Fruit fly (Drosophila melanogaster) whole organism, embryonic: ENCODE measurements around the gene CG8944.
A peak's percentile ranks its signal among the peaks of the same experiment; 100 is the strongest.

Experiments
- Asciz ChIP-seq: fragments of 200-800 bp; sonication (Bioruptor generic); optimal IDR thresholded peaks from 2 replicates; lab custom pipeline; 2017; ENCODE audit warnings: missing biosample characterization, mild to moderate bottlenecking, missing genetic modification characterization, missing genetic modification reagents
- Bgb ChIP-seq: fragments of 200-800 bp; sonication (Bioruptor generic); IDR thresholded peaks from 2 replicates; pipeline ENCODE4 v1.3.6; 2022; ENCODE audit warnings: missing biosample characterization, missing genetic modification characterization; ENCODE audit not compliant: partially characterized antibody
- Bteb2 ChIP-seq: fragments of 200-800 bp; sonication (Bioruptor generic); optimal IDR thresholded peaks from 2 replicates; lab custom pipeline; 2016; ENCODE audit warnings: missing biosample characterization, missing genetic modification characterization
- CG10267 ChIP-seq: fragments of 200-800 bp; sonication (Bioruptor generic); optimal IDR thresholded peaks from 2 replicates; lab custom pipeline; 2018; ENCODE audit warnings: missing biosample characterization, mild to moderate bottlenecking, missing genetic modification characterization, moderate library complexity
- CG10321 ChIP-seq: fragments of 200-800 bp; sonication (Bioruptor generic); IDR thresholded peaks from 2 replicates; pipeline ENCODE4 v1.3.6; 2022; ENCODE audit warnings: missing biosample characterization, missing genetic modification characterization
- CG11695 ChIP-seq: fragments of 200-800 bp; sonication (Bioruptor generic); IDR thresholded peaks from 3 replicates; pipeline ENCODE4 v1.3.6; 2022; ENCODE audit warnings: missing biosample characterization, missing genetic modification characterization
- CG12236 ChIP-seq: fragments of 200-800 bp; sonication (Bioruptor generic); optimal IDR thresholded peaks from 2 replicates; lab custom pipeline; 2016; ENCODE audit warnings: missing biosample characterization, missing genetic modification characterization
- CG13123 ChIP-seq: fragments of 200-800 bp; sonication (Bioruptor generic); optimal IDR thresholded peaks from 2 replicates; lab custom pipeline; 2016; ENCODE audit warnings: missing biosample characterization, missing genetic modification characterization
- CG13296 ChIP-seq: fragments of 200-800 bp; sonication (Bioruptor generic); optimal IDR thresholded peaks from 3 replicates; lab custom pipeline; 2018; ENCODE audit warnings: missing biosample characterization, mild to moderate bottlenecking, missing genetic modification characterization
- CG14050 ChIP-seq: fragments of 200-800 bp; sonication (Bioruptor generic); IDR thresholded peaks from 3 replicates; pipeline ENCODE4 v1.3.6; 2022; ENCODE audit warnings: missing biosample characterization, missing genetic modification characterization
- CG14441 ChIP-seq: fragments of 200-800 bp; sonication (Bioruptor generic); IDR thresholded peaks from 2 replicates; pipeline ENCODE4 v1.3.6; 2022; ENCODE audit warnings: missing biosample characterization, missing genetic modification characterization
- CG15696 ChIP-seq: fragments of 200-800 bp; sonication (Bioruptor generic); optimal IDR thresholded peaks from 2 replicates; lab custom pipeline; 2019; ENCODE audit warnings: missing biosample characterization, mild to moderate bottlenecking, missing genetic modification characterization, moderate library complexity
- CG17186 ChIP-seq: fragments of 200-800 bp; sonication (Bioruptor generic); optimal IDR thresholded peaks from 3 replicates; lab custom pipeline; 2017; ENCODE audit warnings: missing biosample characterization, missing genetic modification reagents, missing genetic modification characterization
- CG2889 ChIP-seq: fragments of 200-800 bp; sonication (Bioruptor generic); IDR thresholded peaks from 3 replicates; pipeline ENCODE4 v1.3.6; 2022; ENCODE audit warnings: missing biosample characterization, missing genetic modification characterization
- CG30403 ChIP-seq: fragments of 200-800 bp; sonication (Bioruptor generic); optimal IDR thresholded peaks from 3 replicates; lab custom pipeline; 2016; ENCODE audit warnings: missing biosample characterization, missing genetic modification characterization
- CG3995 ChIP-seq: fragments of 200-800 bp; sonication (Bioruptor generic); optimal IDR thresholded peaks from 3 replicates; lab custom pipeline; 2016; ENCODE audit warnings: missing biosample characterization, missing genetic modification characterization
- CG4404 ChIP-seq: fragments of 200-800 bp; sonication (Bioruptor generic); IDR thresholded peaks from 2 replicates; pipeline ENCODE4 v1.3.6; 2022; ENCODE audit warnings: missing biosample characterization, missing genetic modification characterization
- CG8388 ChIP-seq: fragments of 200-800 bp; sonication (Bioruptor generic); optimal IDR thresholded peaks from 2 replicates; lab custom pipeline; 2019; ENCODE audit warnings: missing biosample characterization, mild to moderate bottlenecking, missing genetic modification characterization, moderate library complexity
- CG9797 ChIP-seq: fragments of 200-800 bp; sonication (Bioruptor generic); optimal IDR thresholded peaks from 3 replicates; lab custom pipeline; 2018; ENCODE audit warnings: missing biosample characterization, mild to moderate bottlenecking, missing genetic modification characterization
- CHES-1-like ChIP-seq: fragments of 200-800 bp; sonication (Bioruptor generic); optimal IDR thresholded peaks from 2 replicates; lab custom pipeline; 2016; ENCODE audit warnings: missing biosample characterization, missing genetic modification characterization
- CkIIα-i1 ChIP-seq: fragments of 200-800 bp; sonication (Bioruptor generic); IDR thresholded peaks from 2 replicates; pipeline ENCODE4 v1.3.6; 2022; ENCODE audit warnings: missing biosample characterization, missing genetic modification characterization
- Dad ChIP-seq: fragments of 200-800 bp; sonication (Bioruptor generic); optimal IDR thresholded peaks from 3 replicates; lab custom pipeline; 2016; ENCODE audit warnings: missing biosample characterization, missing genetic modification characterization
- Dref ChIP-seq: fragments of 200-800 bp; sonication (Bioruptor generic); IDR thresholded peaks from 2 replicates; pipeline ENCODE4 v1.3.6; 2022; ENCODE audit warnings: missing biosample characterization, missing genetic modification characterization
- E2f1 ChIP-seq: fragments of 200-800 bp; sonication (Bioruptor generic); IDR thresholded peaks from 2 replicates; pipeline ENCODE4 v1.3.6; 2022; ENCODE audit warnings: missing biosample characterization, missing genetic modification characterization
- HLHmδ ChIP-seq: fragments of 200-800 bp; sonication (Bioruptor generic); optimal IDR thresholded peaks from 2 replicates; lab custom pipeline; 2018; ENCODE audit warnings: missing biosample characterization, mild to moderate bottlenecking, missing genetic modification characterization, moderate library complexity
- Hmx ChIP-seq: fragments of 200-800 bp; sonication (Bioruptor generic); optimal IDR thresholded peaks from 2 replicates; lab custom pipeline; 2016; ENCODE audit warnings: missing biosample characterization, missing genetic modification characterization
- Lim3 ChIP-seq: fragments of 200-800 bp; sonication (Bioruptor generic); IDR thresholded peaks from 2 replicates; pipeline ENCODE4 v1.3.6; 2022; ENCODE audit warnings: missing biosample characterization, missing genetic modification characterization
- MTF-1 ChIP-seq: fragments of 200-800 bp; sonication (Bioruptor generic); optimal IDR thresholded peaks from 2 replicates; lab custom pipeline; 2018; ENCODE audit warnings: missing biosample characterization, mild to moderate bottlenecking, missing genetic modification characterization, borderline replicate concordance
- Med ChIP-seq: fragments of 200-800 bp; sonication (Bioruptor generic); peaks from one replicate; lab custom pipeline; 2016; ENCODE audit warnings: missing biosample characterization, missing genetic modification characterization, mild to moderate bottlenecking, inconsistent platforms, moderate library complexity
- PHDP ChIP-seq: fragments of 200-800 bp; sonication (Bioruptor generic); optimal IDR thresholded peaks from 3 replicates; lab custom pipeline; 2018; ENCODE audit warnings: missing biosample characterization, mild to moderate bottlenecking, missing genetic modification characterization, moderate library complexity
- Poxn ChIP-seq: fragments of 200-800 bp; sonication (Bioruptor generic); IDR thresholded peaks from 2 replicates; pipeline ENCODE4 v1.3.6; 2022; ENCODE audit warnings: missing biosample characterization, missing genetic modification characterization
- bigmax ChIP-seq: fragments of 200-800 bp; sonication (Bioruptor generic); optimal IDR thresholded peaks from 2 replicates; lab custom pipeline; 2018; ENCODE audit warnings: missing biosample characterization, mild to moderate bottlenecking, missing genetic modification characterization
- bowl ChIP-seq: fragments of 200-800 bp; sonication (Bioruptor generic); IDR thresholded peaks from 2 replicates; pipeline ENCODE4 v1.3.6; 2022; ENCODE audit warnings: missing biosample characterization, missing genetic modification characterization
- fd102C ChIP-seq: fragments of 200-800 bp; sonication (Bioruptor generic); optimal IDR thresholded peaks from 2 replicates; lab custom pipeline; 2018; ENCODE audit warnings: missing biosample characterization, mild to moderate bottlenecking, missing genetic modification characterization, moderate library complexity
- gsb-n ChIP-seq: fragments of 200-800 bp; sonication (Bioruptor generic); optimal IDR thresholded peaks from 3 replicates; lab custom pipeline; 2018; ENCODE audit warnings: missing biosample characterization, mild to moderate bottlenecking, missing genetic modification characterization
- gt ChIP-seq: fragments of 200-800 bp; sonication (Bioruptor generic); IDR thresholded peaks from 2 replicates; pipeline ENCODE4 v1.3.6; 2022; ENCODE audit warnings: missing biosample characterization, missing genetic modification characterization
- hb ChIP-seq: fragments of 200-800 bp; sonication (Bioruptor generic); IDR thresholded peaks from 3 replicates; pipeline ENCODE4 v1.3.6; 2022; ENCODE audit warnings: missing biosample characterization, missing genetic modification characterization; ENCODE audit not compliant: partially characterized antibody
- inv ChIP-seq: fragments of 200-800 bp; sonication (Bioruptor generic); IDR thresholded peaks from 2 replicates; pipeline ENCODE4 v1.3.6; 2022; ENCODE audit warnings: missing biosample characterization, missing genetic modification characterization; ENCODE audit not compliant: partially characterized antibody
- kah ChIP-seq: fragments of 200-800 bp; sonication (Bioruptor generic); optimal IDR thresholded peaks from 2 replicates; lab custom pipeline; 2018; ENCODE audit warnings: missing biosample characterization, mild to moderate bottlenecking, missing genetic modification characterization
- nerfin-1 ChIP-seq: fragments of 200-800 bp; sonication (Bioruptor generic); optimal IDR thresholded peaks from 3 replicates; lab custom pipeline; 2019; ENCODE audit warnings: missing biosample characterization, mild to moderate bottlenecking, missing genetic modification characterization, moderate library complexity
- nom ChIP-seq: fragments of 200-800 bp; sonication (Bioruptor generic); optimal IDR thresholded peaks from 2 replicates; lab custom pipeline; 2017; ENCODE audit warnings: missing biosample characterization, missing genetic modification characterization, mild to moderate bottlenecking, moderate library complexity, missing genetic modification reagents
- schlank ChIP-seq: fragments of 200-800 bp; sonication (Bioruptor generic); optimal IDR thresholded peaks from 2 replicates; lab custom pipeline; 2018; ENCODE audit warnings: missing biosample characterization, mild to moderate bottlenecking, missing genetic modification characterization
- sisA ChIP-seq: fragments of 200-800 bp; sonication (Bioruptor generic); IDR thresholded peaks from 2 replicates; pipeline ENCODE4 v1.3.6; 2022; ENCODE audit warnings: missing biosample characterization, missing genetic modification characterization
- slp2 ChIP-seq: fragments of 200-800 bp; sonication (Bioruptor generic); optimal IDR thresholded peaks from 2 replicates; lab custom pipeline; 2016; ENCODE audit warnings: missing biosample characterization, missing genetic modification characterization
- sqz ChIP-seq: fragments of 200-800 bp; sonication (Bioruptor generic); optimal IDR thresholded peaks from 3 replicates; lab custom pipeline; 2018; ENCODE audit warnings: missing biosample characterization, mild to moderate bottlenecking, missing genetic modification characterization
- sr ChIP-seq: fragments of 200-800 bp; sonication (Bioruptor generic); IDR thresholded peaks from 3 replicates; pipeline ENCODE4 v1.3.6; 2022; ENCODE audit warnings: missing biosample characterization, missing genetic modification characterization
- tap ChIP-seq: fragments of 200-800 bp; optimal IDR thresholded peaks from 3 replicates; lab custom pipeline; 2019; ENCODE audit warnings: missing biosample characterization, mild to moderate bottlenecking, missing genetic modification characterization, moderate library complexity
- usp ChIP-seq: fragments of >200 bp; optimal IDR thresholded peaks from 2 replicates; lab custom pipeline; 2017; ENCODE audit warnings: missing biosample characterization, missing genetic modification characterization
- wor ChIP-seq: fragments of 200-800 bp; sonication (Bioruptor generic); IDR thresholded peaks from 2 replicates; pipeline ENCODE4 v1.3.6; 2022; ENCODE audit warnings: missing biosample characterization, missing genetic modification characterization
- z ChIP-seq: fragments of 200-800 bp; sonication (Bioruptor generic); IDR thresholded peaks from 3 replicates; pipeline ENCODE4 v1.3.6; 2022; ENCODE audit warnings: missing biosample characterization, missing genetic modification characterization

CG8944 gene

DNA sequence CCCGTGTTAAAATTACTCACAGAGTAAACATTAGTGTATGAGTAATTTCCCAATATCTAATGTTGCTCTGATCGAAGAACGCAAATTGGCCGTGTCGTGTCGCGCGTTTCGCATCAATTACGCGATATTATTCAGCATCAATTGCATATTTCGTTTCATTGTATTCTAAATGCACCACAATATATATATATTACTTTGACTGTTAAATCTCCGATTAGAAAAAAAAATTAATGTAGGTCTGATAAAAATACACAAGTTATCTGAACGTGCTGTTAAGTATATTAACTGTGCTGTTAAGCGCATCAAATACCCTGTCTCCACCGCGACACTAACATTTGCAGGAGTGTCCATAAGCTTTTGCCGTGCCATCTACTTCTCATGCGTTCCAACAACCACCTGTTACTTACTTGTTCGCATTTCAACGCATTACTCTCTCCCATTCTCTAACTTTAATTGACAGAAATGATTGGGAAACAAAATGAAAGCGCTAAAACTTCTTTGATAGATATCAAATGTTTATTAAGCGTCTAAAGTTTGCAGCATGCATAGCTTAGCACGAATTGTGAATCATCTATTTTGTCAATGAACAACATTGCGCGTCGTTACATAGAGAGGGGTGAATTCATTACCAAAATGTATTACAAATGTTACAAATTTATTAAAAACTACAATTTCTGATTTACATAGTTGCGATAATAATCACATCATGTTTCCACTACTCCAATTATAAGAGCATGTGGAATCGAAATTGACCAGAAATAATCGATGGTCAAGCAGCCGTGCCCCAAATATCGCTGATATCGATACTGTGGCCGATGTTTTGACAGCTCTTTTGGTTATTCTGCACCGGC, 14.6 kb upstream of the CG8944 start, which contains the start of the genes Graf and mRpL3 (continued):
- TF ChIP-seq Dref (GFP tag; lab: Robert Waterston, UW) (peak; percentile 93), Poxn (GFP tag; lab: Robert Waterston, UW) (no peak), Hmx (GFP tag; lab: Kevin White, UChicago) (no peak), Bteb2 (no peak), sr (GFP tag; lab: Robert Waterston, UW) (no peak), schlank (tag; lab: Kevin White, UChicago) (no peak), CG30403 (GFP tag; lab: Kevin White, UChicago) (no peak), E2f1 (GFP tag; lab: Robert Waterston, UW) (no peak), Dad (GFP tag; lab: Kevin White, UChicago) (no peak), Asciz (GFP tag; lab: Kevin White, UChicago) (no peak), gsb-n (no peak), CG15696 (tag; lab: Kevin White, UChicago) (no peak), HLHmδ (GFP tag; lab: Kevin White, UChicago) (no peak), Bgb (GFP tag; lab: Robert Waterston, UW) (peak; percentile 93), PHDP (tag; lab: Kevin White, UChicago) (no peak), tap (tag; lab: Kevin White, UChicago) (no peak), CG11695 (GFP tag; lab: Robert Waterston, UW) (0 out of 3 replicates have a peak, but pooled peaks have one; percentile 22), CG14441 (GFP tag; lab: Robert Waterston, UW) (0 out of 2 replicates have a peak, but pooled peaks have one; percentile 14), sisA (GFP tag; lab: Robert Waterston, UW) (no peak), CG13123 (GFP tag; lab: Kevin White, UChicago) (no peak), nerfin-1 (tag; lab: Kevin White, UChicago) (no peak), CG12236 (GFP tag; lab: Kevin White, UChicago) (no peak), z (GFP tag; lab: Robert Waterston, UW) (no peak), CG14050 (GFP tag; lab: Robert Waterston, UW) (no peak), kah (GFP tag; lab: Kevin White, UChicago) (peak; percentile 96), Lim3 (GFP tag; lab: Robert Waterston, UW) (no peak), bowl (GFP tag; lab: Robert Waterston, UW) (no peak), CG9797 (GFP tag; lab: Kevin White, UChicago) (no peak), CG13296 (no peak), CG4404 (GFP tag; lab: Robert Waterston, UW) (no peak), fd102C (GFP tag; lab: Kevin White, UChicago) (no peak), Med (GFP tag; lab: Kevin White, UChicago) (peak; percentile 48), hb (GFP tag; lab: Robert Waterston, UW) (peak; percentile 93), CG17186 (GFP tag; lab: Kevin White, UChicago) (peak; percentile 99), MTF-1 (GFP tag; lab: Kevin White, UChicago) (no peak), CkIIα-i1 (GFP tag; lab: Robert Waterston, UW) (no peak), wor (no peak), bigmax (no peak), gt (GFP tag; lab: Robert Waterston, UW) (no peak), CG2889 (GFP tag; lab: Robert Waterston, UW) (no peak), CG10321 (GFP tag; lab: Robert Waterston, UW) (no peak), slp2 (GFP tag; lab: Kevin White, UChicago) (no peak), CG10267 (tag; lab: Kevin White, UChicago) (no peak), inv (peak; percentile 88), nom (GFP tag; lab: Kevin White, UChicago) (no peak), CHES-1-like (GFP tag; lab: Kevin White, UChicago) (peak; percentile 20), CG3995 (GFP tag; lab: Kevin White, UChicago) (peak; percentile 73), CG8388 (GFP tag; lab: Kevin White, UChicago) (no peak), sqz (peak; percentile 52), usp (no peak)
